Fruit fly (Drosophila melanogaster): ENCODE data around the gene SdhD.
A peak's percentile ranks its signal among the peaks of the same experiment; 100 is the strongest.

The SdhD gene

dm6 chr3R:23781466-23781935 is 21.1 kb upstream of the SdhD start, which contains the start of the genes Nup98-96 and mbc (continued):
- TF ChIP-seq CG13894 (tag; optimal IDR thresholded peaks at IDR 0.05) = peak; percentile 80
- TF ChIP-seq CG17829 (tag; optimal IDR thresholded peaks at IDR 0.05) = peak; percentile 89
- TF ChIP-seq org-1 (GFP tag; optimal IDR thresholded peaks at IDR 0.05) = peak; percentile 30
- peak in 1 of 2 experiments; percentile 76 for TF ChIP-seq Dfd (GFP tag; optimal IDR thresholded peaks at IDR 0.05)
- TF ChIP-seq zen2 (GFP tag; IDR thresholded peaks at IDR 0.05; ENCODE audit: partially characterized antibody) = no peak
- peak; percentile 78 for TF ChIP-seq ara (GFP tag; IDR thresholded peaks at IDR 0.05)
- 0 out of 4 replicates have a peak, but pooled peaks have one; percentile 40 for TF ChIP-seq Dll (GFP tag; IDR thresholded peaks at IDR 0.05; ENCODE audit: partially characterized antibody)
- peak; percentile 86 for TF ChIP-seq CG34422 (GFP tag; IDR thresholded peaks at IDR 0.05)
- peak; percentile 89 for TF ChIP-seq CG10543 (GFP tag; optimal IDR thresholded peaks at IDR 0.05)
- TF ChIP-seq CG8924 (tag; optimal IDR thresholded peaks at IDR 0.05) = peak; percentile 83
- peak; percentile 85 for TF ChIP-seq CG32532 (GFP tag; IDR thresholded peaks at IDR 0.05)
- TF ChIP-seq HmgD (GFP tag; optimal IDR thresholded peaks at IDR 0.05) = peak; percentile 96
- peak; percentile 90 for TF ChIP-seq CG2712 (tag; optimal IDR thresholded peaks at IDR 0.05)
- peak; percentile 86 for TF ChIP-seq Mad (GFP tag; optimal IDR thresholded peaks at IDR 0.05)
- peak; percentile 83 for TF ChIP-seq ken (GFP tag; IDR thresholded peaks at IDR 0.05)
- peak; percentile 67 for TF ChIP-seq NFAT (GFP tag; IDR thresholded peaks at IDR 0.05)
- peak; percentile 87 for TF ChIP-seq Lhr (GFP tag; optimal IDR thresholded peaks at IDR 0.05)
- peak; percentile 37 for TF ChIP-seq CG3407 (GFP tag; optimal IDR thresholded peaks at IDR 0.05)
- TF ChIP-seq Usf (GFP tag; optimal IDR thresholded peaks at IDR 0.05) = peak; percentile 82
- TF ChIP-seq dysf (GFP tag; IDR thresholded peaks at IDR 0.05) = peak; percentile 89
- TF ChIP-seq seq (GFP tag; IDR thresholded peaks at IDR 0.05) = peak; percentile 76
- peak; percentile 68 for TF ChIP-seq oc (tag; optimal IDR thresholded peaks at IDR 0.05)
- TF ChIP-seq wdn (GFP tag; IDR thresholded peaks at IDR 0.05) = peak; percentile 45; the same call in 1 of the 2 replicates
- peak; percentile 74 for TF ChIP-seq Neu2 (GFP tag; optimal IDR thresholded peaks at IDR 0.05; ENCODE audit: borderline replicate concordance)
- TF ChIP-seq dan (GFP tag; IDR thresholded peaks at IDR 0.05) = peak; percentile 54
- peak; percentile 48; the same call in 1 of the 3 replicates for TF ChIP-seq gce (GFP tag; IDR thresholded peaks at IDR 0.05)
- peak; percentile 91 for TF ChIP-seq p53 (GFP tag; optimal IDR thresholded peaks at IDR 0.05)
- TF ChIP-seq Doc3 (GFP tag; IDR thresholded peaks at IDR 0.05; ENCODE audit: partially characterized antibody) = no peak
- TF ChIP-seq Camta (GFP tag; optimal IDR thresholded peaks at IDR 0.05) = peak; percentile 85
- no peak for TF ChIP-seq Kr (GFP tag; optimal IDR thresholded peaks at IDR 0.05)
- TF ChIP-seq Antp (GFP tag; optimal IDR thresholded peaks at IDR 0.05) = peak; percentile 92
- TF ChIP-seq chif (GFP tag; optimal IDR thresholded peaks at IDR 0.05) = peak; percentile 73 to 93
- TF ChIP-seq hb (GFP tag; IDR thresholded peaks at IDR 0.05; ENCODE audit: partially characterized antibody) = no peak
- peak; percentile 57 for TF ChIP-seq CG2202 (tag; optimal IDR thresholded peaks at IDR 0.05)
- TF ChIP-seq MESR4 (GFP tag; optimal IDR thresholded peaks at IDR 0.05) = peak; percentile 39
- TF ChIP-seq CG15696 (tag; optimal IDR thresholded peaks at IDR 0.05) = peak; percentile 87
- TF ChIP-seq HHEX (GFP tag; optimal IDR thresholded peaks at IDR 0.05) = peak; percentile 54
- TF ChIP-seq Xbp1 (GFP tag; optimal IDR thresholded peaks at IDR 0.05) = peak; percentile 93
- TF ChIP-seq C15 (GFP tag; IDR thresholded peaks at IDR 0.05) = peak; percentile 62; the same call in 1 of the 3 replicates
- TF ChIP-seq Max (GFP tag; optimal IDR thresholded peaks at IDR 0.05) = peak; percentile 88
- TF ChIP-seq CG2678 (tag; optimal IDR thresholded peaks at IDR 0.05) = peak; percentile 85
- TF ChIP-seq CG10654 (GFP tag; optimal IDR thresholded peaks at IDR 0.05) = peak; percentile 81
- TF ChIP-seq Nf-YC (tag; optimal IDR thresholded peaks at IDR 0.05) = peak; percentile 75
- TF ChIP-seq BtbVII (GFP tag; optimal IDR thresholded peaks at IDR 0.05) = peak; percentile 51
- TF ChIP-seq CG6854 (GFP tag; optimal IDR thresholded peaks at IDR 0.05) = no peak
- TF ChIP-seq scrt (GFP tag; optimal IDR thresholded peaks at IDR 0.05) = peak; percentile 64
- peak; percentile 48 for TF ChIP-seq D19B (GFP tag; optimal IDR thresholded peaks at IDR 0.05)
- no peak for TF ChIP-seq CG7271 (tag; optimal IDR thresholded peaks at IDR 0.05)
- TF ChIP-seq trh (GFP tag; optimal IDR thresholded peaks at IDR 0.05) = peak; percentile 80
- TF ChIP-seq CG3838 (GFP tag; optimal IDR thresholded peaks at IDR 0.05) = peak; percentile 69

Data from whole organism, embryonic.